Fruit fly (Drosophila melanogaster): Measurements from ENCODE around the gene CG7523.

Gene CG7523

DNA sequence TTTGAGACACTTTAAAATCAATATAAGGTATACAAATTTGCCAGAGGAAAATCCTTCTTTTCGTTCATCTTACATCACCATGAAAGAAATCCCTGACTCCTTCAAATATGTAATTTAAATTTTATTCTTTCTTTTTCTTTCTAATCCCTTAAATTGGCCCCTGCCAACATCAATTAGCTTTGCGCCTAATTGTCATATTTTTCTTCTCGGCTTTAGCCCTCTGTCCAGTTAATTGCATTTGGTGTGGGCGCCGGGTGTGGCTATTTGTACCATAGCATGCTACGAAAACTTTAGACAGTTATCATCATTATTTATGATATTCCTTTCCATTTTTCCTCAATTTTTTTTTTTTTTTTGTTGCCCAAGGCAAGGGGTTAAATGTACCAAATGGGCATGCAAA lies 40.3 kb downstream of the CG7523 start, which contains the start of gene CG43175:
TSS of gene CG43175 (plus strand) at position 301 of the 400 bp plus-strand sequence.
- TF ChIP-seq tj (GFP tag; optimal IDR thresholded peaks at IDR 0.05), result no peak
- no peak for TF ChIP-seq CG1620 (GFP tag; optimal IDR thresholded peaks at IDR 0.05)
- no peak for TF ChIP-seq CG14711 (tag; optimal IDR thresholded peaks at IDR 0.05)

DNA sequence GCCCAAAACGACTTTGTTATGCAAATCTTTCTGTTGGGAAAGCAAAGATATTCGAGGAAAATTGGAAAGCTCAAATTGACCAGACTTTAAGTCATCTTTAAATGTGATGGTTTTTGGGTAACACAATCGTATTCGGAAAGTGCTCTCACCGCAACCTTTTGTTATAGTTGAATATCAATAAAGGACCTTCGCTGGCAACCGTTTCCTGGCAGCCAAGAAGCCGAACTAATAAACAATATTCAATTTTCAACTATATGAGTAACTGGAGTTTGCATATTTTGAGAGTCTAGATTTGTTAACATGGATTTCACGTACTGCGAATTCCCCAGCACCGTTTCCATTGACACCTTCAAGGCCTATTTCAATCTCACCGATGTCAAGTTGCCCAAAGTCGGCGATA lies 43.9 kb downstream of the CG7523 start, which contains the start of gene CG14325:
TSS of gene CG14325 (plus strand) at position 301 of the 400 bp plus-strand sequence.
- TF ChIP-seq Clk (GFP tag; optimal IDR thresholded peaks at IDR 0.05) (no peak), toe (GFP tag; optimal IDR thresholded peaks at IDR 0.05) (no peak), CG14711 (tag; optimal IDR thresholded peaks at IDR 0.05) (no peak), Mnt (GFP tag; optimal IDR thresholded peaks at IDR 0.05) (no peak), kay (GFP tag; ENCODE audit: borderline replicate concordance) (no peak), CG7045 (GFP tag; optimal IDR thresholded peaks at IDR 0.05) (no peak), ovo (GFP tag; optimal IDR thresholded peaks at IDR 0.05) (no peak), CG1620 (GFP tag; optimal IDR thresholded peaks at IDR 0.05) (no peak), Crg-1 (GFP tag; optimal IDR thresholded peaks at IDR 0.05) (no peak)

DNA sequence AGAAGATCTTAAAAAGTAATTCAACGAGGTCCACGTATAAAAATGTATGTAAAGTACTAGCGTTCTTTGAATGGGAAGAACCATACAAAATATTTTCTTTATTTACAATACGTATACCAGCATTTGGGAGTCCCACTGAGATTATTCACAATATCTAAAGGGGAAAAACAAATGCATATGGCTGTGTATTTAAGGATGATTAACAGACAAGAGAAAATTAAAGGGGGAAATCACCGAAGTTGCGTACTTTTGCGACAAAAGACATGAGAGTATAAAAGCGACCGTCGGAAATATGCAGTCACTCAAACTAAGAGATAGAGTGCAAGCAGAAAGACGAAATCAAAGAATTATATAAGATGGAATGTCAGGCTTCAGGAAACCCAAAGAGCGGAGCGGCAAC lies 45.7 kb downstream of the CG7523 start, which contains the start of gene AttD:
TSS of gene AttD (plus strand) at position 301 of the 400 bp plus-strand sequence.
- TF ChIP-seq cnc (optimal IDR thresholded peaks at IDR 0.05), result no peak
- TF ChIP-seq Clk (GFP tag; optimal IDR thresholded peaks at IDR 0.05), result no peak
- no peak for TF ChIP-seq tj (GFP tag; optimal IDR thresholded peaks at IDR 0.05)
- TF ChIP-seq Crg-1 (GFP tag; optimal IDR thresholded peaks at IDR 0.05), result no peak
- TF ChIP-seq CG7101 (tag; optimal IDR thresholded peaks at IDR 0.05), result no peak
- TF ChIP-seq cic (GFP tag; optimal IDR thresholded peaks at IDR 0.05), result no peak

DNA sequence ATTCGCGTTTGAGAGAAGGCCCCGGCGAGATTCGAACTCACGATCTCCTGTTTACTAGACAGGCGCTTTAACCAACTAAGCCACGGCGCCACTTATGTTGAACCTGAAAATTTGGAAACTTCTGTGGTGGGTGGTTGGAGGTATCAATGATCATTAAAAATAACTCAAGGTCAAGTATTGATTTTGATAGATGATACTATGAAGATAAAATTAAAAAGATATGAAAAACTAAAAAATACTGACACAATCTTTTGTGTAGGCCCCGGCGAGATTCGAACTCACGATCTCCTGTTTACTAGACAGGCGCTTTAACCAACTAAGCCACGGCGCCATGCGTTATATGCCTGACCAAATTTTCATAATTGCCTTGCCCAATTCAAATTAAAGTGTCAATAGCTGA lies 46.1 kb downstream of the CG7523 start:
- TF ChIP-seq kay (GFP tag; ENCODE audit: borderline replicate concordance) (no peak), toe (GFP tag; optimal IDR thresholded peaks at IDR 0.05) (no peak), pad (GFP tag; optimal IDR thresholded peaks at IDR 0.05) (no peak), cic (GFP tag; optimal IDR thresholded peaks at IDR 0.05) (no peak), CG11617 (GFP tag; optimal IDR thresholded peaks at IDR 0.05) (no peak), cnc (optimal IDR thresholded peaks at IDR 0.05) (no peak), Mnt (GFP tag; optimal IDR thresholded peaks at IDR 0.05) (no peak), Hr96 (GFP tag; optimal IDR thresholded peaks at IDR 0.05) (no peak), ovo (GFP tag; optimal IDR thresholded peaks at IDR 0.05) (no peak), CG7045 (GFP tag; optimal IDR thresholded peaks at IDR 0.05) (no peak), CG33017 (tag; optimal IDR thresholded peaks at IDR 0.05) (no peak), CG1620 (GFP tag; optimal IDR thresholded peaks at IDR 0.05) (no peak), Clk (GFP tag; optimal IDR thresholded peaks at IDR 0.05) (no peak), tj (GFP tag; optimal IDR thresholded peaks at IDR 0.05) (no peak), CG12768 (GFP tag; optimal IDR thresholded peaks at IDR 0.05) (no peak), bab1 (GFP tag; optimal IDR thresholded peaks at IDR 0.05) (no peak), Crg-1 (GFP tag; optimal IDR thresholded peaks at IDR 0.05) (no peak), CG14711 (tag; optimal IDR thresholded peaks at IDR 0.05) (no peak), CG7101 (tag; optimal IDR thresholded peaks at IDR 0.05) (no peak)

DNA sequence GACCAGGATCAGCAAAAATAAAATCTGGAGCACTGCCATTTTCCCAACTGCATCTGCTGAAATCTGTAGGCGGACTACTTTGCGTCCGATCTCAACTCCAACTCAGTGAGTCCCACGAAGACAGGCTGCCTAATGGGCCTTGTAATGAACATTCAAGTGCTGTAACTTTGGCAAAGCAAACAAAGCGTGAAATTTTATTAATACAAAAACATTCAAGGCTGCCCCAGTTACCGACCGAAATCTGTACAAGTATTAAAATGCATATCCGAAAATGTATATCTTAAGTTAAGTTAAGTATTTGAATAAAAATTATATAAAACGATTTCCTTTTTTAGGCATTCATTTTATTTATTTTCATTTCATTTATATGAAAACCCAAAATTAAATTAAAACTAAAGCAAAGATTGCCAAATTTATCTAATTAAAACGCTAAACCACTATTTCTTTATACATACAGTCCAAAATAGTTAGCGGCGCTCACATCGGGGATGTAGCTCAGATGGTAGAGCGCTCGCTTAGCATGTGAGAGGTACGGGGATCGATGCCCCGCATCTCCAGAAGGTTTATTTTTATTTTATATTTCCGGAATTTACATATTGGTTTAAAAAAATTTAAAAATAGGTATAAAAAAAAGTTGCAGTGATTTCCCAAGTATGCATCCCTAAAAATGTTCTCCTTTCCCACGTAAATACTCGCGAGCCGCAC lies 48.5 kb downstream of the CG7523 start, which contains the start of gene CG14323:
TSS of gene CG14323 (minus strand) at position 51 of the 705 bp plus-strand sequence.
- TF ChIP-seq bab1 (GFP tag; optimal IDR thresholded peaks at IDR 0.05) (peak; percentile 26), CG7101 (tag; optimal IDR thresholded peaks at IDR 0.05) (no peak)

DNA sequence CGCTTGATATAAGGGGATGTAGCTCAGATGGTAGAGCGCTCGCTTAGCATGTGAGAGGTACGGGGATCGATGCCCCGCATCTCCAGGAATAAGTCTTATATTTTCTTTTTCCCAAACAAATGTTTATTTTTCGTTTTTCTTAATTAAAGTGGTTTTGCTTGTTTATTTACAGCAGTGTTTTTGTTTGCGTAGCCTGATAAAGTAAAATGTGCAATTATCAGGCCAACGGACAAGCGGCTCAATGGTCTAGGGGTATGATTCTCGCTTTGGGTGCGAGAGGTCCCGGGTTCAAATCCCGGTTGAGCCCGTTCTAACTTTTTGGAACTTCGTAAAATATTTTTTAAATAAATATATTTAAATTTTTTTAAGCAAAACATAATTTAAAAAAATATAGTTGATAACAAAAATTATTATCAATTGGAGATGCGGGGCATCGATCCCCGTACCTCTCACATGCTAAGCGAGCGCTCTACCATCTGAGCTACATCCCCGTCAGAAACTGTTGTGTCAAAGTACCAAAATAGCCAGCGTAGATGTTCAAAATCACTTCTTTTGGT lies 50.9 kb downstream of the CG7523 start:
- no peak for TF ChIP-seq Clk (GFP tag; optimal IDR thresholded peaks at IDR 0.05)
- no peak for TF ChIP-seq kay (GFP tag; ENCODE audit: borderline replicate concordance)
- peak; percentile 30 for TF ChIP-seq CG12768 (GFP tag; optimal IDR thresholded peaks at IDR 0.05)
- TF ChIP-seq Mnt (GFP tag; optimal IDR thresholded peaks at IDR 0.05), result peak; percentile 6
- no peak for TF ChIP-seq cnc (optimal IDR thresholded peaks at IDR 0.05)
- TF ChIP-seq toe (GFP tag; optimal IDR thresholded peaks at IDR 0.05), result no peak
- no peak for TF ChIP-seq cic (GFP tag; optimal IDR thresholded peaks at IDR 0.05)
- TF ChIP-seq bab1 (GFP tag; optimal IDR thresholded peaks at IDR 0.05), result peak; percentile 74
- TF ChIP-seq CG33017 (tag; optimal IDR thresholded peaks at IDR 0.05), result peak; percentile 22
- TF ChIP-seq Hr96 (GFP tag; optimal IDR thresholded peaks at IDR 0.05), result no peak
- TF ChIP-seq ovo (GFP tag; optimal IDR thresholded peaks at IDR 0.05), result peak; percentile 5
- TF ChIP-seq CG7101 (tag; optimal IDR thresholded peaks at IDR 0.05), result no peak
- no peak for TF ChIP-seq CG5204 (GFP tag; optimal IDR thresholded peaks at IDR 0.05)
- TF ChIP-seq tj (GFP tag; optimal IDR thresholded peaks at IDR 0.05), result no peak
- no peak for TF ChIP-seq CG1620 (GFP tag; optimal IDR thresholded peaks at IDR 0.05)
- no peak for TF ChIP-seq CG14711 (tag; optimal IDR thresholded peaks at IDR 0.05)
- no peak for TF ChIP-seq pad (GFP tag; optimal IDR thresholded peaks at IDR 0.05)
- TF ChIP-seq Crg-1 (GFP tag; optimal IDR thresholded peaks at IDR 0.05), result no peak
- no peak for TF ChIP-seq CG7045 (GFP tag; optimal IDR thresholded peaks at IDR 0.05)
- no peak for TF ChIP-seq CG11617 (GFP tag; optimal IDR thresholded peaks at IDR 0.05)

Data from whole organism, adult.